Fruit fly (Drosophila melanogaster) ovary, adult (tissue): ENCODE data around the gene Ppn.

Experiments used
- CG17801 ChIP-seq: fragments of 200-800 bp; optimal IDR thresholded peaks from 2 replicates; lab custom pipeline; 2019; ENCODE audit warnings: missing biosample characterization, mild to moderate bottlenecking, missing genetic modification characterization, moderate library complexity; ENCODE audit not compliant: partially characterized antibody

Ppn gene

dm6 chr3R:28569529-28570175, 29.5 kb upstream of the Ppn start:
- no peak for TF ChIP-seq CG17801

dm6 chr3R:28568095-28568750, 28.1 kb upstream of the Ppn start:
- no peak for TF ChIP-seq CG17801

dm6 chr3R:28563531-28563930, 23.4 kb upstream of the Ppn start:
- TF ChIP-seq CG17801: no peak

dm6 chr3R:28562654-28563198, 22.6 kb upstream of the Ppn start:
- TF ChIP-seq CG17801: no peak

dm6 chr3R:28561320-28561831, 21.3 kb upstream of the Ppn start:
- no peak for TF ChIP-seq CG17801

- TF ChIP-seq CG17801: no peak
Observed at dm6 chr3R:28558801-28559200, 18.7 kb upstream of the Ppn start.

dm6 chr3R:28556385-28556784, 16.3 kb upstream of the Ppn start:
- no peak for TF ChIP-seq CG17801

dm6 chr3R:28555793-28556192, 15.7 kb upstream of the Ppn start:
- TF ChIP-seq CG17801: no peak

dm6 chr3R:28555324-28555723, 15.2 kb upstream of the Ppn start:
- no peak for TF ChIP-seq CG17801

dm6 chr3R:28553023-28553422, 12.9 kb upstream of the Ppn start:
- no peak for TF ChIP-seq CG17801

dm6 chr3R:28552249-28552648, 12.1 kb upstream of the Ppn start:
- no peak for TF ChIP-seq CG17801

- TF ChIP-seq CG17801: no peak
Observed at dm6 chr3R:28548457-28548856, 8.3 kb upstream of the Ppn start.

- TF ChIP-seq CG17801: no peak
Observed at dm6 chr3R:28547129-28547753, 7.1 kb upstream of the Ppn start.

dm6 chr3R:28545663-28546062, 5.5 kb upstream of the Ppn start:
- TF ChIP-seq CG17801: no peak

- peak; percentile 42 for TF ChIP-seq CG17801
Observed at dm6 chr3R:28544538-28545393, 4.6 kb upstream of the Ppn start, which contains the start of gene mIF2. TSS of gene mIF2 (minus strand) at chr3R:28544817.

dm6 chr3R:28536794-28537193, 3.3 kb downstream of the Ppn start:
- TF ChIP-seq CG17801: no peak
